Fruit fly (Drosophila melanogaster) whole organism, prepupa: ENCODE data around the gene CG6481.

ENCODE experiments used
- Blimp-1 ChIP-seq: fragments of 200-800 bp; sonication (Bioruptor generic); optimal IDR thresholded peaks from 3 replicates; lab custom pipeline; 2017; ENCODE audit warnings: missing biosample characterization, missing genetic modification characterization, mild to moderate bottlenecking, moderate library complexity, missing genetic modification reagents
- CG10631 ChIP-seq: fragments of 200-800 bp; sonication (Bioruptor generic); optimal IDR thresholded peaks from 2 replicates; lab custom pipeline; 2016; ENCODE audit warnings: missing biosample characterization, missing genetic modification characterization
- CG10669 ChIP-seq: fragments of 200-800 bp; sonication (Bioruptor generic); optimal IDR thresholded peaks from 3 replicates; lab custom pipeline; 2018; ENCODE audit warnings: missing biosample characterization, mild to moderate bottlenecking, missing genetic modification characterization, moderate library complexity
- CG11294 ChIP-seq: fragments of 200-800 bp; sonication (Bioruptor generic); IDR thresholded peaks from 2 replicates; pipeline ENCODE4 v1.3.6; 2022; ENCODE audit warnings: missing biosample characterization, missing genetic modification characterization
- CG11902 ChIP-seq: fragments of 200-800 bp; sonication (Bioruptor generic); optimal IDR thresholded peaks from 3 replicates; lab custom pipeline; 2016; ENCODE audit warnings: missing biosample characterization, missing genetic modification characterization
- CG15336 ChIP-seq: fragments of 200-800 bp; sonication (Bioruptor generic); IDR thresholded peaks from 2 replicates; pipeline ENCODE4 v1.3.6; 2022; ENCODE audit warnings: missing biosample characterization, missing genetic modification characterization
- CG1621 ChIP-seq: fragments of 200-800 bp; sonication (Bioruptor generic); optimal IDR thresholded peaks from 3 replicates; lab custom pipeline; 2018; ENCODE audit warnings: missing biosample characterization, mild to moderate bottlenecking, missing genetic modification characterization
- CG16779 ChIP-seq: fragments of 200-800 bp; sonication (Bioruptor generic); optimal IDR thresholded peaks from 3 replicates; lab custom pipeline; 2017; ENCODE audit warnings: missing biosample characterization, mild to moderate bottlenecking, missing genetic modification characterization
- CG3032 ChIP-seq: fragments of 200-800 bp; optimal IDR thresholded peaks from 2 replicates; lab custom pipeline; 2019; ENCODE audit warnings: missing biosample characterization, mild to moderate bottlenecking, missing genetic modification characterization, moderate library complexity
- CG31627 ChIP-seq: fragments of 200-800 bp; sonication (Bioruptor generic); optimal IDR thresholded peaks from 3 replicates; lab custom pipeline; 2016; ENCODE audit warnings: missing biosample characterization, missing genetic modification characterization
- CG32006 ChIP-seq: fragments of 200-800 bp; sonication (Bioruptor generic); optimal IDR thresholded peaks from 3 replicates; lab custom pipeline; 2017; ENCODE audit warnings: missing biosample characterization, mild to moderate bottlenecking, missing genetic modification characterization
- CG34406 ChIP-seq: fragments of 200-800 bp; sonication (Bioruptor generic); optimal IDR thresholded peaks from 3 replicates; lab custom pipeline; 2016; ENCODE audit warnings: missing biosample characterization, missing genetic modification characterization
- CG4318 ChIP-seq: fragments of 200-800 bp; sonication (Bioruptor generic); optimal IDR thresholded peaks from 3 replicates; lab custom pipeline; 2017; ENCODE audit warnings: missing biosample characterization, mild to moderate bottlenecking, missing genetic modification characterization
- CG6163 ChIP-seq: fragments of 200-800 bp; sonication (Bioruptor generic); IDR thresholded peaks from 3 replicates; pipeline ENCODE4 v1.3.6; 2022; ENCODE audit warnings: missing biosample characterization, missing genetic modification characterization
- CG6276 ChIP-seq: fragments of 200-800 bp; sonication (Bioruptor generic); optimal IDR thresholded peaks from 2 replicates; lab custom pipeline; 2017; ENCODE audit warnings: missing biosample characterization, mild to moderate bottlenecking, missing genetic modification characterization
- CG6792 ChIP-seq: fragments of 200-800 bp; sonication (Bioruptor generic); optimal IDR thresholded peaks from 3 replicates; lab custom pipeline; 2016; ENCODE audit warnings: missing biosample characterization, missing genetic modification characterization
- CG6808 ChIP-seq: fragments of 200-800 bp; sonication (Bioruptor generic); optimal IDR thresholded peaks from 3 replicates; lab custom pipeline; 2017; ENCODE audit warnings: missing biosample characterization, missing genetic modification characterization, mild to moderate bottlenecking, moderate library complexity, missing genetic modification reagents
- CG6854 ChIP-seq: fragments of 200-800 bp; sonication (Bioruptor generic); optimal IDR thresholded peaks from 2 replicates; lab custom pipeline; 2017; ENCODE audit warnings: missing biosample characterization, mild to moderate bottlenecking, missing genetic modification characterization
- CG7368 ChIP-seq: fragments of 200-800 bp; sonication (Bioruptor generic); optimal IDR thresholded peaks from 3 replicates; lab custom pipeline; 2016; ENCODE audit warnings: missing biosample characterization, missing genetic modification characterization
- CG8319 ChIP-seq: fragments of 200-800 bp; sonication (Bioruptor generic); optimal IDR thresholded peaks from 3 replicates; lab custom pipeline; 2016; ENCODE audit warnings: missing biosample characterization, missing genetic modification characterization
- CG8632 ChIP-seq: fragments of 200-800 bp; sonication (Bioruptor generic); optimal IDR thresholded peaks from 3 replicates; lab custom pipeline; 2016; ENCODE audit warnings: missing biosample characterization, missing genetic modification characterization
- CG9139 ChIP-seq: fragments of 200-800 bp; sonication (Bioruptor generic); optimal IDR thresholded peaks from 3 replicates; lab custom pipeline; 2017; ENCODE audit warnings: missing biosample characterization, mild to moderate bottlenecking, missing genetic modification characterization
- Eip75B ChIP-seq: fragments of 200-800 bp; sonication (Bioruptor generic); optimal IDR thresholded peaks from 3 replicates; lab custom pipeline; 2016; ENCODE audit warnings: missing biosample characterization, missing genetic modification characterization
- Eip78C ChIP-seq: fragments of 200-800 bp; sonication (Bioruptor generic); peaks from one replicate; lab custom pipeline; 2016; ENCODE audit warnings: missing biosample characterization, missing genetic modification characterization
- Eip93F ChIP-seq: fragments of 200-800 bp; sonication (Bioruptor generic); optimal IDR thresholded peaks from 2 replicates; lab custom pipeline; 2016; ENCODE audit warnings: missing biosample characterization, mild to moderate bottlenecking, missing genetic modification characterization
- Ets21C ChIP-seq: fragments of 200-800 bp; sonication (Bioruptor generic); optimal IDR thresholded peaks from 3 replicates; lab custom pipeline; 2016; ENCODE audit warnings: missing biosample characterization, missing genetic modification characterization
- Ets96B ChIP-seq: fragments of 200-800 bp; optimal IDR thresholded peaks from 2 replicates; lab custom pipeline; 2019; ENCODE audit warnings: missing biosample characterization, mild to moderate bottlenecking, missing genetic modification characterization, moderate library complexity
- Hr39 ChIP-seq: fragments of 200-800 bp; sonication (Bioruptor generic); optimal IDR thresholded peaks from 2 replicates; lab custom pipeline; 2016; ENCODE audit warnings: missing biosample characterization, missing genetic modification characterization
- Hr4 ChIP-seq: fragments of 200-800 bp; sonication (Bioruptor generic); optimal IDR thresholded peaks from 3 replicates; lab custom pipeline; 2016; ENCODE audit warnings: missing biosample characterization, missing genetic modification characterization
- Lpt ChIP-seq: fragments of 200-800 bp; sonication (Bioruptor generic); optimal IDR thresholded peaks from 3 replicates; lab custom pipeline; 2016; ENCODE audit warnings: missing biosample characterization, missing genetic modification characterization
- Met ChIP-seq: fragments of 200-800 bp; sonication (Bioruptor generic); optimal IDR thresholded peaks from 3 replicates; lab custom pipeline; 2016; ENCODE audit warnings: missing biosample characterization, missing genetic modification characterization
- Smox ChIP-seq: fragments of 200-800 bp; sonication (Bioruptor generic); optimal IDR thresholded peaks from 3 replicates; lab custom pipeline; 2016; ENCODE audit warnings: missing biosample characterization, missing genetic modification characterization
- Sox102F ChIP-seq: fragments of 200-800 bp; sonication (Bioruptor generic); optimal IDR thresholded peaks from 2 replicates; lab custom pipeline; 2016; ENCODE audit warnings: missing biosample characterization, mild to moderate bottlenecking, missing genetic modification characterization
- Sox14 ChIP-seq: fragments of 200-800 bp; sonication (Bioruptor generic); optimal IDR thresholded peaks from 3 replicates; lab custom pipeline; 2016; ENCODE audit warnings: missing biosample characterization, missing genetic modification characterization
- cyc ChIP-seq: fragments of 200-800 bp; sonication (Bioruptor generic); optimal IDR thresholded peaks from 3 replicates; lab custom pipeline; 2016; ENCODE audit warnings: missing biosample characterization, missing genetic modification characterization
- dac ChIP-seq: fragments of 200-800 bp; sonication (Bioruptor generic); optimal IDR thresholded peaks from 2 replicates; lab custom pipeline; 2017; ENCODE audit warnings: missing biosample characterization, mild to moderate bottlenecking, missing genetic modification characterization
- dsx ChIP-seq: fragments of 200-800 bp; optimal IDR thresholded peaks from 3 replicates; lab custom pipeline; 2019; ENCODE audit warnings: missing biosample characterization, mild to moderate bottlenecking, missing genetic modification characterization, moderate library complexity; ENCODE audit not compliant: poor library complexity, severe bottlenecking
- eg ChIP-seq: fragments of 200-800 bp; sonication (Bioruptor generic); IDR thresholded peaks from 3 replicates; pipeline ENCODE4 v1.3.6; 2022; ENCODE audit warnings: missing biosample characterization, missing genetic modification characterization
- fd59A ChIP-seq: fragments of 200-800 bp; sonication (Bioruptor generic); optimal IDR thresholded peaks from 2 replicates; lab custom pipeline; 2017; ENCODE audit warnings: missing biosample characterization, mild to moderate bottlenecking, missing genetic modification characterization, missing genetic modification reagents
- fkh ChIP-seq: fragments of 200-800 bp; sonication (Bioruptor generic); optimal IDR thresholded peaks from 3 replicates; lab custom pipeline; 2017; ENCODE audit warnings: missing biosample characterization, mild to moderate bottlenecking, missing genetic modification characterization, moderate library complexity
- lz ChIP-seq: fragments of 200-800 bp; sonication (Bioruptor generic); optimal IDR thresholded peaks from 3 replicates; lab custom pipeline; 2016; ENCODE audit warnings: missing biosample characterization, missing genetic modification characterization
- spab ChIP-seq: fragments of 200-800 bp; sonication (Bioruptor generic); optimal IDR thresholded peaks from 2 replicates; lab custom pipeline; 2017; ENCODE audit warnings: missing biosample characterization, mild to moderate bottlenecking, missing genetic modification characterization, missing genetic modification reagents
- ss ChIP-seq, 2 experiments: fragments of 200-800 bp; sonication (Bioruptor generic); optimal IDR thresholded peaks; 2 replicates in 1 of 2; 3 replicates in 1 of 2; lab custom pipeline; 2017 to 2018; ENCODE audit warnings: mild to moderate bottlenecking in 2 of 2, missing biosample characterization in 2 of 2, missing genetic modification characterization in 2 of 2, moderate library complexity in 1 of 2
- svp ChIP-seq: fragments of 200-800 bp; sonication (Bioruptor generic); peaks from one replicate; lab custom pipeline; 2016; ENCODE audit warnings: missing biosample characterization, missing genetic modification characterization
- topi ChIP-seq: fragments of 200-800 bp; sonication (Bioruptor generic); optimal IDR thresholded peaks from 3 replicates; lab custom pipeline; 2016; ENCODE audit warnings: missing biosample characterization, missing genetic modification characterization

CG6481 gene

dm6 chrX:18544732-18545131, 22.5 kb upstream of the CG6481 start (continued):
- TF ChIP-seq CG9139 (GFP tag; lab: Kevin White, UChicago) (peak; percentile 84), Eip75B (peak; percentile 27), CG6163 (GFP tag; lab: Robert Waterston, UW) (peak; percentile 70; the same call in 2 of the 3 replicates), CG7368 (no peak), CG8632 (GFP tag; lab: Kevin White, UChicago) (peak; percentile 16), Hr39 (GFP tag; lab: Kevin White, UChicago) (no peak), Eip93F (GFP tag; lab: Kevin White, UChicago) (no peak), spab (GFP tag; lab: Kevin White, UChicago) (peak; percentile 73), CG6276 (no peak), Eip78C (GFP tag; lab: Kevin White, UChicago) (peak; percentile 46), CG6854 (no peak), CG15336 (GFP tag; lab: Robert Waterston, UW) (no peak), fd59A (peak; percentile 45), CG10669 (peak; percentile 55), eg (0 out of 3 replicates have a peak, but pooled peaks have one; percentile 11), CG34406 (peak; percentile 3), Blimp-1 (GFP tag; lab: Kevin White, UChicago) (no peak), Met (no peak), fkh (no peak), CG11902 (GFP tag; lab: Kevin White, UChicago) (no peak), CG8319 (no peak), CG6808 (peak; percentile 80), Ets96B (tag; lab: Kevin White, UChicago) (peak; percentile 61), dac (GFP tag; lab: Kevin White, UChicago) (no peak), CG4318 (GFP tag; lab: Kevin White, UChicago) (no peak), CG11294 (no peak), Sox14 (GFP tag; lab: Kevin White, UChicago) (no peak), Hr4 (GFP tag; lab: Kevin White, UChicago) (no peak), topi (no peak)

- no peak for TF ChIP-seq CG1621
- peak; percentile 86 for TF ChIP-seq svp
- TF ChIP-seq spab (GFP tag; lab: Kevin White, UChicago) = no peak
Measured at dm6 chrX:18543328-18543727, 21.1 kb upstream of the CG6481 start.

- TF ChIP-seq Sox14 (GFP tag; lab: Kevin White, UChicago) = peak; percentile 28
- TF ChIP-seq CG31627 = peak; percentile 23
- TF ChIP-seq CG7368 = peak; percentile 9
- TF ChIP-seq topi = peak; percentile 38
- TF ChIP-seq Sox102F (GFP tag; lab: Kevin White, UChicago) = no peak
- TF ChIP-seq Hr4 (GFP tag; lab: Kevin White, UChicago) = peak; percentile 60
- no peak for TF ChIP-seq CG11902 (GFP tag; lab: Kevin White, UChicago)
- TF ChIP-seq Lpt (GFP tag; lab: Kevin White, UChicago) = peak; percentile 50
- peak; percentile 33 for TF ChIP-seq Met
- TF ChIP-seq CG16779 (tag; lab: Kevin White, UChicago) = no peak
- no peak for TF ChIP-seq Eip93F (GFP tag; lab: Kevin White, UChicago)
- peak; percentile 42 for TF ChIP-seq CG10631 (GFP tag; lab: Kevin White, UChicago)
- TF ChIP-seq fkh = no peak
- TF ChIP-seq CG6854 = no peak
- no peak for TF ChIP-seq Ets96B (tag; lab: Kevin White, UChicago)
- peak; percentile 80 for TF ChIP-seq Eip78C (GFP tag; lab: Kevin White, UChicago)
- TF ChIP-seq eg = peak; percentile 82
- peak; percentile 21 for TF ChIP-seq lz (GFP tag; lab: Kevin White, UChicago)
- TF ChIP-seq cyc = peak; percentile 29
- TF ChIP-seq dac (GFP tag; lab: Kevin White, UChicago) = peak; percentile 30
- TF ChIP-seq dsx (GFP tag; lab: Kevin White, UChicago) = no peak
- TF ChIP-seq Ets21C (GFP tag; lab: Kevin White, UChicago) = peak; percentile 3
- TF ChIP-seq spab (GFP tag; lab: Kevin White, UChicago) = no peak
- TF ChIP-seq Smox (GFP tag; lab: Kevin White, UChicago) = peak; percentile 20
- TF ChIP-seq CG4318 (GFP tag; lab: Kevin White, UChicago) = peak; percentile 59
- TF ChIP-seq CG6808 = no peak
- TF ChIP-seq CG6163 (GFP tag; lab: Robert Waterston, UW) = peak; percentile 63; the same call in 2 of the 3 replicates
- TF ChIP-seq Blimp-1 (GFP tag; lab: Kevin White, UChicago) = no peak
- peak; percentile 47 for TF ChIP-seq CG11294
- peak; percentile 3 for TF ChIP-seq CG6792
- no peak for TF ChIP-seq CG1621
- TF ChIP-seq ss (GFP tag; optimal IDR thresholded peaks at IDR 0.05; lab: Kevin White, UChicago) = no peak
- no peak for TF ChIP-seq fd59A
- peak; percentile 10 for TF ChIP-seq CG10669
- TF ChIP-seq CG3032 (tag; lab: Kevin White, UChicago) = no peak
- peak; percentile 37 for TF ChIP-seq Eip75B
- TF ChIP-seq CG32006 (GFP tag; lab: Kevin White, UChicago) = peak; percentile 67
Measured at dm6 chrX:18541915-18542314, 19.7 kb upstream of the CG6481 start.
